Worm (Caenorhabditis elegans) whole organism, L4 larva: Measurements from ENCODE around the gene rmd-2.

Experiments used
- F26F4.8 ChIP-seq: fragments of 200-800 bp; sonication (Bioruptor generic); conservative IDR thresholded peaks from 2 replicates; pipeline ENCODE4 v1.3.6; 2022; ENCODE audit warnings: missing genetic modification characterization, missing compliant biosample characterization
- F44E2.7 ChIP-seq: fragments of 200-800 bp; sonication (Bioruptor generic); IDR thresholded peaks from 2 replicates; pipeline ENCODE4 v2.1.2; 2022; ENCODE audit warnings: missing genetic modification characterization, missing compliant biosample characterization
- T26A8.4 ChIP-seq: fragments of 200-800 bp; sonication (Bioruptor generic); IDR thresholded peaks from 2 replicates; pipeline ENCODE4 v1.3.6; 2022; ENCODE audit warnings: missing genetic modification characterization, missing compliant biosample characterization
- Y105C5A.15 ChIP-seq: fragments of 200-800 bp; sonication (Bioruptor generic); IDR thresholded peaks from 2 replicates; pipeline ENCODE4 v1.3.6; 2022; ENCODE audit warnings: missing genetic modification characterization, missing compliant biosample characterization
- Y48G9A.11 ChIP-seq: fragments of 200-800 bp; sonication (Bioruptor generic); IDR thresholded peaks from 2 replicates; pipeline ENCODE4 v1.3.6; 2022; ENCODE audit warnings: missing genetic modification reagents, missing genetic modification characterization, missing compliant biosample characterization
- Y5F2A.4 ChIP-seq: fragments of 200-800 bp; sonication (Bioruptor generic); optimal IDR thresholded peaks from 2 replicates; lab custom pipeline; 2018; ENCODE audit warnings: mild to moderate bottlenecking, missing genetic modification characterization, missing compliant biosample characterization
- aha-1 ChIP-seq: fragments of 150-350 bp; peaks from one replicate; lab custom pipeline; 2014; ENCODE audit warnings: missing biosample characterization, missing genetic modification characterization
- ceh-20 ChIP-seq: fragments of 200-800 bp; sonication (Bioruptor generic); IDR thresholded peaks from 2 replicates; pipeline ENCODE4 v1.3.6; 2022; ENCODE audit warnings: missing genetic modification reagents, missing genetic modification characterization, missing compliant biosample characterization
- ceh-32 ChIP-seq: sonication (generic microtip); optimal IDR thresholded peaks from 2 replicates; lab custom pipeline; 2016; ENCODE audit warnings: mild to moderate bottlenecking, missing genetic modification characterization, missing compliant biosample characterization; ENCODE audit not compliant: poor library complexity
- ceh-62 ChIP-seq: sonication (generic microtip); optimal IDR thresholded peaks from 2 replicates; lab custom pipeline; 2017; ENCODE audit warnings: missing biosample characterization, missing genetic modification characterization
- ceh-82 ChIP-seq: sonication (generic microtip); optimal IDR thresholded peaks from 2 replicates; lab custom pipeline; 2017; ENCODE audit warnings: missing biosample characterization, missing genetic modification characterization
- ces-1 ChIP-seq: fragments of 150-350 bp; sonication (generic microtip); optimal IDR thresholded peaks from 4 replicates; lab custom pipeline; 2014; ENCODE audit warnings: missing biosample characterization, missing genetic modification reagents, missing genetic modification characterization
- daf-16 ChIP-seq, 3 experiments: sonication (generic microtip); optimal IDR thresholded peaks; 2 replicates each; lab custom pipeline; 2016 to 2017; ENCODE audit warnings: missing genetic modification characterization in 3 of 3, missing genetic modification reagents in 3 of 3, mild to moderate bottlenecking in 2 of 3, missing compliant biosample characterization in 2 of 3, missing biosample characterization in 1 of 3, moderate library complexity in 1 of 3
- daf-8 ChIP-seq: fragments of 200-800 bp; sonication (Bioruptor generic); IDR thresholded peaks from 2 replicates; pipeline ENCODE4 v1.3.6; 2022; ENCODE audit warnings: missing genetic modification characterization, missing compliant biosample characterization
- dmd-9 ChIP-seq: fragments of 200-800 bp; sonication (Bioruptor generic); IDR thresholded peaks from 2 replicates; pipeline ENCODE4 v1.3.6; 2022; ENCODE audit warnings: missing genetic modification reagents, missing genetic modification characterization, missing compliant biosample characterization
- dpl-1 ChIP-seq: fragments of 150-350 bp; optimal IDR thresholded peaks from 2 replicates; lab custom pipeline; 2014; ENCODE audit warnings: missing biosample characterization, missing genetic modification reagents, missing genetic modification characterization
- duxl-1 ChIP-seq: sonication (generic microtip); optimal IDR thresholded peaks from 2 replicates; lab custom pipeline; 2016; ENCODE audit warnings: mild to moderate bottlenecking, missing genetic modification characterization, moderate library complexity, missing compliant biosample characterization; ENCODE audit not compliant: poor library complexity
- dve-1 ChIP-seq: sonication (generic microtip); optimal IDR thresholded peaks from 2 replicates; lab custom pipeline; 2017; ENCODE audit warnings: antibody characterized with exemption, mild to moderate bottlenecking, missing genetic modification characterization, missing compliant biosample characterization; ENCODE audit not compliant: insufficient read depth
- egl-27 ChIP-seq: sonication (generic microtip); optimal IDR thresholded peaks from 3 replicates; lab custom pipeline; 2017; ENCODE audit warnings: missing biosample characterization, missing genetic modification reagents, missing genetic modification characterization
- fos-1 ChIP-seq: fragments of 150-350 bp; optimal IDR thresholded peaks from 2 replicates; lab custom pipeline; 2014; ENCODE audit warnings: missing biosample characterization, missing genetic modification characterization
- hif-1 ChIP-seq, 2 experiments: sonication (generic microtip); optimal IDR thresholded peaks; 2 replicates each; lab custom pipeline; 2016 to 2017; ENCODE audit warnings: missing compliant biosample characterization in 2 of 2, missing genetic modification characterization in 2 of 2, missing genetic modification reagents in 2 of 2, missing genotype in 2 of 2, mild to moderate bottlenecking in 1 of 2
- hlh-11 ChIP-seq: fragments of 200-800 bp; sonication (Bioruptor generic); optimal IDR thresholded peaks from 2 replicates; lab custom pipeline; 2018; ENCODE audit warnings: mild to moderate bottlenecking, missing genetic modification characterization, missing compliant biosample characterization
- hmg-1.1 ChIP-seq: fragments of 200-800 bp; sonication (Bioruptor generic); IDR thresholded peaks from 2 replicates; pipeline ENCODE4 v1.3.6; 2022; ENCODE audit warnings: missing genetic modification reagents, missing genetic modification characterization, missing compliant biosample characterization
- lin-29 ChIP-seq: fragments of 200-800 bp; sonication (Bioruptor generic); IDR thresholded peaks from 2 replicates; pipeline ENCODE4 v1.3.6; 2022; ENCODE audit warnings: missing genetic modification reagents, missing genetic modification characterization, missing compliant biosample characterization
- lin-39 ChIP-seq: fragments of 150-350 bp; optimal IDR thresholded peaks from 2 replicates; lab custom pipeline; 2014; ENCODE audit warnings: missing biosample characterization, missing genetic modification reagents, missing genetic modification characterization
- mdl-1 ChIP-seq, 2 experiments: fragments of 150-350 bp in 1 of 2; sonication (generic microtip) in 1 of 2; optimal IDR thresholded peaks; 2 replicates each; lab custom pipeline; 2014 to 2017; ENCODE audit warnings: missing biosample characterization in 2 of 2, missing genetic modification characterization in 2 of 2
- mep-1 ChIP-seq: fragments of 150-350 bp; sonication (generic microtip); optimal IDR thresholded peaks from 3 replicates; lab custom pipeline; 2014; ENCODE audit warnings: missing biosample characterization, missing genetic modification characterization
- mes-2 ChIP-seq: sonication (generic microtip); optimal IDR thresholded peaks from 2 replicates; lab custom pipeline; 2016; ENCODE audit warnings: missing genotype, mild to moderate bottlenecking, missing genetic modification characterization, missing compliant biosample characterization; ENCODE audit not compliant: poor library complexity, severe bottlenecking
- mxl-2 ChIP-seq: fragments of 200-800 bp; sonication (Bioruptor generic); conservative IDR thresholded peaks from 2 replicates; pipeline ENCODE4 v1.3.6; 2022; ENCODE audit warnings: missing genetic modification reagents, missing genetic modification characterization, missing compliant biosample characterization
- nhr-10 ChIP-seq: fragments of 150-350 bp; optimal IDR thresholded peaks from 2 replicates; lab custom pipeline; 2014; ENCODE audit warnings: missing biosample characterization, missing genetic modification characterization
- nhr-102 ChIP-seq: sonication (generic microtip); optimal IDR thresholded peaks from 2 replicates; lab custom pipeline; 2016; ENCODE audit warnings: mild to moderate bottlenecking, missing genetic modification characterization, moderate library complexity, missing compliant biosample characterization
- nhr-11 ChIP-seq: fragments of 150-350 bp; optimal IDR thresholded peaks from 2 replicates; lab custom pipeline; 2014; ENCODE audit warnings: missing biosample characterization, missing genetic modification characterization
- nhr-237 ChIP-seq: sonication (generic microtip); optimal IDR thresholded peaks from 2 replicates; lab custom pipeline; 2017; ENCODE audit warnings: missing biosample characterization, missing genetic modification characterization
- nhr-25 ChIP-seq: sonication (generic microtip); optimal IDR thresholded peaks from 2 replicates; lab custom pipeline; 2017; ENCODE audit warnings: missing genetic modification characterization, mild to moderate bottlenecking, missing compliant biosample characterization, antibody characterized with exemption, moderate library complexity, borderline replicate concordance; ENCODE audit not compliant: insufficient read depth
- pqm-1 ChIP-seq: sonication (generic microtip); optimal IDR thresholded peaks from 2 replicates; lab custom pipeline; 2017; ENCODE audit warnings: missing biosample characterization, missing genetic modification characterization
- rbr-2 ChIP-seq: sonication (generic microtip); optimal IDR thresholded peaks from 2 replicates; lab custom pipeline; 2016; ENCODE audit warnings: missing genotype, missing genetic modification characterization, missing compliant biosample characterization
- set-16 ChIP-seq: fragments of 200-800 bp; sonication (Bioruptor generic); IDR thresholded peaks from 2 replicates; pipeline ENCODE4 v1.3.6; 2022; ENCODE audit warnings: missing genetic modification reagents, missing genetic modification characterization, missing compliant biosample characterization
- spr-1 ChIP-seq: sonication (generic microtip); optimal IDR thresholded peaks from 2 replicates; lab custom pipeline; 2016; ENCODE audit warnings: mild to moderate bottlenecking, missing genetic modification characterization, missing compliant biosample characterization
- spr-3 ChIP-seq: fragments of 200-800 bp; sonication (Bioruptor generic); optimal IDR thresholded peaks from 2 replicates; lab custom pipeline; 2018; ENCODE audit warnings: mild to moderate bottlenecking, missing genetic modification characterization, missing compliant biosample characterization
- tra-1 ChIP-seq: fragments of 200-800 bp; sonication (Bioruptor generic); IDR thresholded peaks from 2 replicates; pipeline ENCODE4 v1.3.6; 2022; ENCODE audit warnings: missing genetic modification reagents, missing genetic modification characterization, missing compliant biosample characterization
- unc-62 ChIP-seq, 3 experiments: fragments of 150-350 bp in 1 of 3; sonication (generic microtip); optimal IDR thresholded peaks in 2 of 3; peaks in 1 of 3; 1 replicate in 1 of 3; 2 replicates in 2 of 3; lab custom pipeline; 2014 to 2017; ENCODE audit warnings: missing biosample characterization in 3 of 3, missing genetic modification characterization in 3 of 3, missing genetic modification reagents in 3 of 3, missing genotype in 1 of 3
- zag-1 ChIP-seq: fragments of 150-350 bp; optimal IDR thresholded peaks from 2 replicates; lab custom pipeline; 2014; ENCODE audit warnings: missing biosample characterization, missing genetic modification characterization
- zfp-3 ChIP-seq: fragments of 200-800 bp; sonication (Bioruptor generic); conservative IDR thresholded peaks from 2 replicates; pipeline ENCODE4 v1.3.6; 2022; ENCODE audit warnings: missing genetic modification reagents, missing genetic modification characterization, missing compliant biosample characterization

Gene rmd-2

ce11 chrV:9962916-9963315 is 23.2 kb downstream of the rmd-2 start:
- TF ChIP-seq lin-29 = no peak
- TF ChIP-seq mes-2 (tag; lab: Kevin White, UChicago) = peak; percentile 6
- 0 out of 2 replicates have a peak, but pooled peaks have one; percentile 35 for TF ChIP-seq ceh-20 (GFP tag; lab: Robert Waterston, UW)
- no peak for TF ChIP-seq nhr-237 (tag; lab: Kevin White, UChicago)
- TF ChIP-seq dve-1 (tag; lab: Kevin White, UChicago) = no peak
- peak in 1 of 2 experiments; percentile 71 for TF ChIP-seq unc-62 (GFP tag; optimal IDR thresholded peaks at IDR 0.05 in 1 of 2; lab: Kevin White, UChicago)
- no peak for TF ChIP-seq unc-62 (tag; optimal IDR thresholded peaks at IDR 0.05; lab: Kevin White, UChicago)
- no peak for TF ChIP-seq ceh-62 (tag; lab: Kevin White, UChicago)
- peak; percentile 44; the same call in 1 of the 2 replicates for TF ChIP-seq set-16
- TF ChIP-seq nhr-10 (tag; lab: Kevin White, UChicago) = no peak
- peak; percentile 28 for TF ChIP-seq nhr-25
- TF ChIP-seq T26A8.4 = no peak
- TF ChIP-seq mep-1 (tag; lab: Kevin White, UChicago) = peak; percentile 17

ce11 chrV:9962394-9962793 is 23.7 kb downstream of the rmd-2 start, which contains the start of gene madf-4:
madf-4 (minus strand) TSS chrV:9962494.
- TF ChIP-seq dmd-9 (GFP tag; lab: Robert Waterston, UW) = no peak
- TF ChIP-seq F44E2.7 (GFP tag; lab: Robert Waterston, UW) = no peak
- TF ChIP-seq fos-1 (tag; lab: Kevin White, UChicago) = no peak
- no peak for TF ChIP-seq duxl-1
- TF ChIP-seq zfp-3 = no peak
- no peak for TF ChIP-seq pqm-1 (tag; lab: Kevin White, UChicago)
- TF ChIP-seq ceh-82 (tag; lab: Kevin White, UChicago) = no peak
- TF ChIP-seq egl-27 (tag; lab: Kevin White, UChicago) = no peak
- TF ChIP-seq mdl-1 (tag; optimal IDR thresholded peaks at IDR 0.05; lab: Kevin White, UChicago) = no peak
- TF ChIP-seq set-16 = no peak
- no peak for TF ChIP-seq nhr-11 (tag; lab: Kevin White, UChicago)
- no peak for TF ChIP-seq zag-1 (tag; lab: Kevin White, UChicago)
- no peak for TF ChIP-seq unc-62 (GFP tag; optimal IDR thresholded peaks at IDR 0.05 in 1 of 2; lab: Kevin White, UChicago)
- TF ChIP-seq unc-62 (tag; optimal IDR thresholded peaks at IDR 0.05; lab: Kevin White, UChicago) = no peak
- no peak for TF ChIP-seq ceh-62 (tag; lab: Kevin White, UChicago)

- TF ChIP-seq zag-1 (tag; lab: Kevin White, UChicago) = no peak
- TF ChIP-seq spr-3 (GFP tag; lab: Kevin White, UChicago) = no peak
- no peak for TF ChIP-seq hmg-1.1 (GFP tag; lab: Robert Waterston, UW)
- no peak for TF ChIP-seq spr-1 (tag; lab: Kevin White, UChicago)
- TF ChIP-seq lin-39 = no peak
- no peak for TF ChIP-seq F44E2.7 (GFP tag; lab: Robert Waterston, UW)
- no peak for TF ChIP-seq Y5F2A.4 (GFP tag; lab: Kevin White, UChicago)
- TF ChIP-seq Y105C5A.15 (GFP tag; lab: Robert Waterston, UW) = no peak
- no peak for TF ChIP-seq F26F4.8
- TF ChIP-seq dpl-1 (GFP tag; lab: Kevin White, UChicago) = no peak
- TF ChIP-seq egl-27 (tag; lab: Kevin White, UChicago) = no peak
- TF ChIP-seq mxl-2 (GFP tag; lab: Robert Waterston, UW) = no peak
- TF ChIP-seq, all 104 proteins: peak for 0
Observed at ce11 chrV:9960376-9960775, 25.7 kb downstream of the rmd-2 start, which contains the start of gene T07C12.10. T07C12.10 (minus strand) TSS chrV:9960476.

- TF ChIP-seq aha-1 = peak; percentile 21
- no peak for TF ChIP-seq ceh-82 (tag; lab: Kevin White, UChicago)
- TF ChIP-seq hif-1 (tag; optimal IDR thresholded peaks at IDR 0.05; lab: Kevin White, UChicago) = no peak
- TF ChIP-seq tra-1 (GFP tag; lab: Robert Waterston, UW) = no peak
- no peak for TF ChIP-seq zfp-3
- peak in 1 of 2 experiments; percentile 83 for TF ChIP-seq daf-16 (GFP tag; optimal IDR thresholded peaks at IDR 0.05; lab: Kevin White, UChicago)
- no peak for TF ChIP-seq daf-16 (tag; optimal IDR thresholded peaks at IDR 0.05; lab: Kevin White, UChicago)
- TF ChIP-seq mes-2 (tag; lab: Kevin White, UChicago) = no peak
- no peak for TF ChIP-seq ces-1 (GFP tag; lab: Kevin White, UChicago)
- no peak for TF ChIP-seq ceh-32 (tag; lab: Kevin White, UChicago)
- TF ChIP-seq nhr-102 (tag; lab: Kevin White, UChicago) = no peak
- peak in 1 of 2 experiments; percentile 76 for TF ChIP-seq unc-62 (GFP tag; optimal IDR thresholded peaks at IDR 0.05 in 1 of 2; lab: Kevin White, UChicago)
- TF ChIP-seq unc-62 (tag; optimal IDR thresholded peaks at IDR 0.05; lab: Kevin White, UChicago) = no peak
- no peak for TF ChIP-seq daf-8 (GFP tag; lab: Robert Waterston, UW)
- peak; percentile 58 for TF ChIP-seq hlh-11 (tag; lab: Kevin White, UChicago)
- TF ChIP-seq Y48G9A.11 (GFP tag; lab: Robert Waterston, UW) = no peak
- peak; percentile 56 for TF ChIP-seq nhr-11 (tag; lab: Kevin White, UChicago)
- no peak for TF ChIP-seq duxl-1
- no peak for TF ChIP-seq rbr-2 (tag; lab: Kevin White, UChicago)
- TF ChIP-seq F44E2.7 (GFP tag; lab: Robert Waterston, UW) = no peak
Observed at ce11 chrV:9958654-9959053, 27.4 kb downstream of the rmd-2 start.
